Worm (Caenorhabditis elegans) whole organism, L4 larva: ENCODE results near the gene Y116A8C.38.

Source experiments
- ama-1 ChIP-seq: fragments of 150-350 bp; optimal IDR thresholded peaks from 2 replicates; lab custom pipeline; 2014; ENCODE audit warnings: inconsistent platforms, mixed read lengths
- fos-1 ChIP-seq: fragments of 150-350 bp; optimal IDR thresholded peaks from 2 replicates; lab custom pipeline; 2014; ENCODE audit warnings: missing biosample characterization, missing genetic modification characterization
- gei-8 ChIP-seq: fragments of 200-800 bp; sonication (Bioruptor generic); optimal IDR thresholded peaks from 2 replicates; lab custom pipeline; 2018; ENCODE audit warnings: mild to moderate bottlenecking, missing genetic modification characterization, missing compliant biosample characterization
- mxl-3 ChIP-seq: fragments of 200-800 bp; sonication (Bioruptor generic); optimal IDR thresholded peaks from 2 replicates; lab custom pipeline; 2018; ENCODE audit warnings: mild to moderate bottlenecking, missing genetic modification characterization, missing compliant biosample characterization
- nhr-41 ChIP-seq: fragments of 200-800 bp; sonication (Bioruptor generic); IDR thresholded peaks from 2 replicates; pipeline ENCODE4 v1.3.6; 2022; ENCODE audit warnings: missing genetic modification reagents, missing genetic modification characterization, missing compliant biosample characterization
- skn-1 ChIP-seq: fragments of 150-350 bp; optimal IDR thresholded peaks from 2 replicates; lab custom pipeline; 2014; ENCODE audit warnings: missing biosample characterization, missing genetic modification characterization
- tra-1 ChIP-seq: fragments of 200-800 bp; sonication (Bioruptor generic); IDR thresholded peaks from 2 replicates; pipeline ENCODE4 v1.3.6; 2022; ENCODE audit warnings: missing genetic modification reagents, missing genetic modification characterization, missing compliant biosample characterization
- unc-62 ChIP-seq, 3 experiments: fragments of 150-350 bp in 1 of 3; sonication (generic microtip); optimal IDR thresholded peaks in 2 of 3; peaks in 1 of 3; 1 replicate in 1 of 3; 2 replicates in 2 of 3; lab custom pipeline; 2014 to 2017; ENCODE audit warnings: missing biosample characterization in 3 of 3, missing genetic modification characterization in 3 of 3, missing genetic modification reagents in 3 of 3, missing genotype in 1 of 3
- zag-1 ChIP-seq: fragments of 150-350 bp; optimal IDR thresholded peaks from 2 replicates; lab custom pipeline; 2014; ENCODE audit warnings: missing biosample characterization, missing genetic modification characterization

DNA sequence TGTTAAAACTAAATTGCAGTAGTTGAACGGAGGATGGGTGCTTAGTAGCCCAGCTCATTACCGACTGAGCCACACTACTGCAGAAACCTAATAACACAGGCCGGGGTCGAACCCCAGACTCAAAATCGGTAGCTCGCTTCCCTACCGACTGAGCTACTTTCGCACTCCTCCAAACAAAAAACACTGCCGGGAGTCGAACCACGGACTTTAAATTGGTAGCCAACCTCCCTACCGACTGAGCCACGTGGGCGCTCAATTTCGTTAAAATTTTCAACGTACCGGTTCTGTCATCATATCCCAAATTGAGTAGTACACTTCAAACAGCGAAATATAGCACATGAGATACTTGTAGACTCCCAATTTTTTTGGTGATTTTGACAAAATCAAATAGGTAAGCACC, 19.1 kb downstream of the Y116A8C.38 start:
- TF ChIP-seq fos-1 (tag; lab: Kevin White, UChicago), result no peak
- no peak for TF ChIP-seq skn-1 (tag; lab: Kevin White, UChicago)
- TF ChIP-seq unc-62 (GFP tag; optimal IDR thresholded peaks at IDR 0.05 in 1 of 2; lab: Kevin White, UChicago), result no peak
- no peak for TF ChIP-seq unc-62 (tag; optimal IDR thresholded peaks at IDR 0.05; lab: Kevin White, UChicago)
- TF ChIP-seq nhr-41 (GFP tag; lab: Robert Waterston, UW), result no peak
- TF ChIP-seq gei-8, result no peak
- no peak for TF ChIP-seq mxl-3 (GFP tag; lab: Kevin White, UChicago)
- no peak for TF ChIP-seq tra-1 (GFP tag; lab: Robert Waterston, UW)
- no peak for TF ChIP-seq zag-1
- TF ChIP-seq ama-1, result no peak
